Worm (Caenorhabditis elegans): ENCODE data around the gene F11D5.5.
A peak's percentile ranks its signal among the peaks of the same experiment; 100 is the strongest.

F11D5.5 gene

DNA sequence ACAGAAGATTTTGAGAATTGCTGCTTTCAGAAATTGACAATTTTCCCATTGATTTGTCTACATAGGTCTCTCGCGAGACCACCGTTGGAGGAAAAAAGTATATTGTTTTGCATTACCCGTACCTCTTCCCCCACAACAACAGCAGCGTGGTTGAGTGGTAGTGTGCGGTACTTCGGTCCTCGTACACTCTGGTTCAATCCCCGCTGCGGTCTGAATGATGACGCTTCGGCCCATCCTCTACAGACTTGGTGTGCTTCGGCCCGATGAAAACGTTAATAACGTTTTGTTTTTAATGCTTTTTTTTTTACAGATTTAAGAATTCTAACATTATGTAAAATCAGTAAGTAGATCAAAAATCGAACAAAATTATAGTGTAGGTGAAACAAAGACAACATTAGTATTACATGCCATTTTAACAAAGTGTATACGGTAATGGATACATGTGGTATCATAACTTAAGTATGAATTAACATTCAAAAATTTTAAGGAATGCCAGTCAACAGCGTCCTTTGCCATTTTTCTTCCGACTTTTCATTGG, 46.1 kb downstream of the F11D5.5 start, which contains the start of gene ZK816.3 (continued):
- no peak for TF ChIP-seq F10E7.11 (tag; optimal IDR thresholded peaks at IDR 0.05)
- TF ChIP-seq Y67H2A.10 (GFP tag; conservative IDR thresholded peaks at IDR 0.05) = no peak
- TF ChIP-seq nhr-27 (tag; optimal IDR thresholded peaks at IDR 0.05) = no peak
- TF ChIP-seq ztf-3 (GFP tag; optimal IDR thresholded peaks at IDR 0.05) = no peak
- no peak for TF ChIP-seq ztf-6 (GFP tag; IDR thresholded peaks at IDR 0.05)
- TF ChIP-seq T26A5.8 (tag; optimal IDR thresholded peaks at IDR 0.05) = no peak
- TF ChIP-seq mel-28 (tag; optimal IDR thresholded peaks at IDR 0.05; ENCODE audit: borderline replicate concordance) = no peak
- TF ChIP-seq zim-3 (tag; optimal IDR thresholded peaks at IDR 0.05) = no peak
- TF ChIP-seq him-1 (tag; optimal IDR thresholded peaks at IDR 0.05) = peak; percentile 78
- TF ChIP-seq F52B5.7 (tag; optimal IDR thresholded peaks at IDR 0.05) = peak; percentile 5
- TF ChIP-seq Y95B8A.8 (GFP tag; IDR thresholded peaks at IDR 0.05) = no peak
- TF ChIP-seq pbrm-1 (GFP tag; IDR thresholded peaks at IDR 0.05) = peak; percentile 55; the same call in 1 of the 2 replicates
- TF ChIP-seq F57A8.1 (GFP tag; optimal IDR thresholded peaks at IDR 0.05) = no peak
- no peak for TF ChIP-seq nfya-2 (GFP tag; IDR thresholded peaks at IDR 0.05)
- TF ChIP-seq hrde-1 (tag; optimal IDR thresholded peaks at IDR 0.05; ENCODE audit: borderline replicate concordance) = no peak
- no peak for TF ChIP-seq chd-7 (tag; optimal IDR thresholded peaks at IDR 0.05)
- no peak for TF ChIP-seq sdz-38 (tag; optimal IDR thresholded peaks at IDR 0.05)
- no peak for TF ChIP-seq lag-1 (GFP tag; IDR thresholded peaks at IDR 0.05)
- TF ChIP-seq B0035.1 (tag; optimal IDR thresholded peaks at IDR 0.05) = no peak
- TF ChIP-seq ama-1 (optimal IDR thresholded peaks at IDR 0.05) = no peak
- TF ChIP-seq ama-1 (GFP tag; optimal IDR thresholded peaks at IDR 0.05) = peak in 1 of 2 experiments; percentile 46
- peak; percentile 49; the same call in 1 of the 2 replicates for TF ChIP-seq Y53F4B.3 (GFP tag; IDR thresholded peaks at IDR 0.05)
- no peak for TF ChIP-seq madf-3 (GFP tag; IDR thresholded peaks at IDR 0.05)
- no peak for TF ChIP-seq ztf-28 (GFP tag; IDR thresholded peaks at IDR 0.05)
- no peak for TF ChIP-seq sea-2 (GFP tag; IDR thresholded peaks at IDR 0.05)
- TF ChIP-seq ceh-79 (tag; optimal IDR thresholded peaks at IDR 0.05) = no peak
- no peak for TF ChIP-seq K12H6.12 (tag; optimal IDR thresholded peaks at IDR 0.05)
- TF ChIP-seq ekl-4 (GFP tag; IDR thresholded peaks at IDR 0.05) = no peak
- TF ChIP-seq ZK185.1 (tag; optimal IDR thresholded peaks at IDR 0.05; ENCODE audit: poor library complexity, severe bottlenecking) = peak; percentile 50
- TF ChIP-seq madf-8 (GFP tag; conservative IDR thresholded peaks at IDR 0.05) = no peak
- TF ChIP-seq nfya-1 (tag; optimal IDR thresholded peaks at IDR 0.05; ENCODE audit: borderline replicate concordance, insufficient read depth) = no peak
- no peak for TF ChIP-seq F55B11.4 (tag; optimal IDR thresholded peaks at IDR 0.05; ENCODE audit: borderline replicate concordance, insufficient read depth)
- peak; percentile 4 for TF ChIP-seq mes-4 (tag; optimal IDR thresholded peaks at IDR 0.05)
- no peak for TF ChIP-seq ets-4 (GFP tag; optimal IDR thresholded peaks at IDR 0.05)
- peak; percentile 43; the same call in 1 of the 2 replicates for TF ChIP-seq madf-6 (GFP tag; IDR thresholded peaks at IDR 0.05)
- no peak for TF ChIP-seq tlf-1 (GFP tag; optimal IDR thresholded peaks at IDR 0.05)

DNA sequence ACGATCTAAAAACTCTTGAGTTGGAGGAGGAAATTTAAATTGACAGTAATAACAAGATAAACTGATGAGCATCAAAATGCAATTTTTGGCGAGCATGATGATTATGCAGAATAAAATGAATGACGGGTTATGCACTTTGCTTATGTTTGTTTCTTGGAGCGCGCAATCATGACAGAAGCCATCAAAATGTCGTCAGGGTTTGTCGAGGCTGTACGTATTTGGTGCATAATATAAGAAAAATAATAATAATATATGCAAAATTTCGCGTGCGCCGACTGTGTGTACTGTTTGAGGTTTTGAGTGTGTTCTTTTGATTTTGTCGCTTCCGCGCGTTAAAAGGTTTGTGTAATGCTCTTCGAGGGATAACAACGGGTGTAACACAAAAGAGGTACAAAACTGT, 48.4 kb downstream of the F11D5.5 start, which contains the start of gene nspg-4:
Gene nspg-4, minus strand, starts transcription at position 101 of the 400 bp plus-strand sequence.
- TF ChIP-seq xnd-1 (tag; optimal IDR thresholded peaks at IDR 0.05) = no peak
- TF ChIP-seq tlf-1 (GFP tag; optimal IDR thresholded peaks at IDR 0.05) = no peak
- TF ChIP-seq unc-130 (GFP tag; optimal IDR thresholded peaks at IDR 0.05) = no peak
- TF ChIP-seq mcd-1 (GFP tag; IDR thresholded peaks at IDR 0.05) = no peak
- no peak for TF ChIP-seq nhr-27 (tag; optimal IDR thresholded peaks at IDR 0.05)
- no peak for TF ChIP-seq mxl-1 (tag; optimal IDR thresholded peaks at IDR 0.05)
- no peak for TF ChIP-seq lsl-1 (GFP tag; optimal IDR thresholded peaks at IDR 0.05)
- no peak for TF ChIP-seq lin-26 (GFP tag; IDR thresholded peaks at IDR 0.05)
- TF ChIP-seq C17E4.6 (GFP tag; IDR thresholded peaks at IDR 0.05) = no peak
- TF ChIP-seq nhr-90 (tag; optimal IDR thresholded peaks at IDR 0.05) = no peak
- TF ChIP-seq madf-6 (GFP tag; IDR thresholded peaks at IDR 0.05) = no peak
- TF ChIP-seq lag-1 (GFP tag; IDR thresholded peaks at IDR 0.05) = no peak
- TF ChIP-seq attf-5 (GFP tag; optimal IDR thresholded peaks at IDR 0.05) = no peak
- no peak for TF ChIP-seq let-526 (GFP tag; IDR thresholded peaks at IDR 0.05)
- TF ChIP-seq ceh-79 (tag; optimal IDR thresholded peaks at IDR 0.05) = no peak
- TF ChIP-seq nfyb-1 (GFP tag; IDR thresholded peaks at IDR 0.05) = no peak
- no peak for TF ChIP-seq zfh-2 (GFP tag; conservative IDR thresholded peaks at IDR 0.05)
- TF ChIP-seq efl-1 (GFP tag; optimal IDR thresholded peaks at IDR 0.05) = no peak

All from whole organism, young adult.